Fruit fly (Drosophila melanogaster): Measurements from ENCODE around the gene CG7789.

The CG7789 gene

DNA sequence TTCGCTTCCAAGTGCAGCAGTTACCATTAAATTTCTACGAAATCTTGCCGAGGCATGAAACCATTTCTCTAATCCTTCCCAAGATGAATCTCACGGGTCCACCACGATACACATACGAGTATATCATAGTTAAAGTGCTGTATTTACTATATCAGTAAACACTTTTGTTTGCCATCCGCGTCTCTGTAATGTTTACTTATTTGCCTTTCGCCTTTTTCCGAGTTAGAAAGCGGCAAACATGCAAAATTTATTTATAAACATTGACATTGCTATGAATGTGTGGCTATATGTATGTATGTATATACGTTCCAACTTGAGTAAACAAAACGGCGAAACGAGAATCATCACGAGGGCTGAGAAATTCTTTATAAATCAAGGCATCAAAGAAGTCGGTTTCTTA lies 27.9 kb downstream of the CG7789 start:
- TF ChIP-seq CG8159 (tag; optimal IDR thresholded peaks at IDR 0.05) (no peak), CG14655 (GFP tag; optimal IDR thresholded peaks at IDR 0.05) (peak; percentile 6)

DNA sequence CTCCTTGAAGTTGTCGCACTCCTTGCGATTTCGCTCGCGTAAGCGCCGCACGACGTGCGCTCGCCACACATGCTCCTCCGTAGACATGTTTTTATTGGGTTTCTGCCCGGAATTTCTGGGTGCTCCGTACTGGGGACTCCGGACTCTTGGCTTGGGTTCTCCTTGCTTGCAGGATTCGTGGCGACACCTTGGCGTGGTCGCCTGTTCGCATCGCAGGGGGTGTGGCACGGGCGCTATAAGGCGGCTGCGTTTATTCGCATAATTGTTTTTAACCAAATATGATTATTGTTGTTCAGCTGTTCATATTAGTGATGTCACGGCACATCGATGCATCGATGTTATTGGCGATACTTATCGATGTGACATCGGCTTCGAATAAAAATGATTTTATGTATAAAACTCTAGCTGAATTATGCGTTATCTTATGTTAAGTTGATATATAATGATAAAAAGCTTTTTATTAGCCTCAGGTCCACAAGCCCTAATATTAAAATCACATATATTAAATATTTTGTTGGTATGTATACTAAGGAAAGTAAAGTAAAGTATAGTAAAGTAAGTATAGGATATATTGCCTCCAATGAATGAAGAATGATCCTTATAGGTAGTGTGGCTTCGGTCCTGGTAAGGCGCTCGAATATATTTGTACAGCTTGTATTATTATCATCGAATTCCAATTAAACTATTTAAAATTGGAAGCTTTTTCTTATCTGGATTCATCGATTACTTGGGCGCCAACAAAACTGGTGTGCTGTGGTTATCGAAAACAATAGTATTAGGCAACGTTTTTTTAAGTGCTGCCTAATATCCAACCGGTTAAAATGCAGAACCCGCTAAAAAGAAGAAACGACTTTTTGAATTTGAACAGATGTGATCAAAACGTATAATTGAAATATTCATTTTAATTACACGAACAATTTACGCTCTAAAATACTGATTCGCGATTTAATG lies 32.0 kb downstream of the CG7789 start, which contains the start of gene Atg16:
Gene Atg16, minus strand, starts transcription at position 343 of the 951 bp plus-strand sequence.
- TF ChIP-seq CG15710 (tag; optimal IDR thresholded peaks at IDR 0.05) (no peak), Snoo (tag; optimal IDR thresholded peaks at IDR 0.05) (no peak)

DNA sequence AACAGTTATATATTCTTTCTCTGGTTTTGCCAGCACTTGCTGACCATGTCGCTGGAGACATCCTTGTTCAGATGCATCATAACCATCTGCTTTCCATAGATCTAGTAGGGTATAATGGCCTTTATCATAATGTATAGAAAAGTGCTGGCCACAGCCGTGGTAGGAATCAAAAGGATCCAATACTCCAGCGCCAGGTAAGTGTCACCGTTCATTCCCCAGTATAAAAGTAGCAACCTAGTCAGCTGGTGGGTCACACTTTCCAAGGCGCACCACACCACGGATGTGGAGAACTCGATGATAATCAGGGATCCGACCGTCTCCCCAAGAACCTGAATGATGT lies 32.7 kb downstream of the CG7789 start, which contains the start of gene Prtl99C:
Gene Prtl99C, plus strand, starts transcription at position 241 of the 340 bp plus-strand sequence.
- TF ChIP-seq CG15710 (tag; optimal IDR thresholded peaks at IDR 0.05) (no peak), CG32121 (GFP tag; IDR thresholded peaks at IDR 0.05) (no peak), CG9948 (tag; optimal IDR thresholded peaks at IDR 0.05) (no peak), CG8159 (tag; optimal IDR thresholded peaks at IDR 0.05) (no peak), gl (tag; optimal IDR thresholded peaks at IDR 0.05) (no peak), CG34367 (tag; optimal IDR thresholded peaks at IDR 0.05) (no peak), Pif1B (GFP tag; optimal IDR thresholded peaks at IDR 0.05) (no peak), CG13204 (GFP tag; optimal IDR thresholded peaks at IDR 0.05) (no peak), D1 (tag; optimal IDR thresholded peaks at IDR 0.05) (no peak), CG4496 (GFP tag; IDR thresholded peaks at IDR 0.05) (no peak), Pif1A (GFP tag; optimal IDR thresholded peaks at IDR 0.05) (no peak), Snoo (tag; optimal IDR thresholded peaks at IDR 0.05) (no peak), CG12605 (GFP tag; IDR thresholded peaks at IDR 0.05) (no peak), EcR (GFP tag; optimal IDR thresholded peaks at IDR 0.05) (no peak), CG14655 (GFP tag; optimal IDR thresholded peaks at IDR 0.05) (no peak), rn (GFP tag; IDR thresholded peaks at IDR 0.05) (no peak), CG17806 (tag; optimal IDR thresholded peaks at IDR 0.05) (no peak)

DNA sequence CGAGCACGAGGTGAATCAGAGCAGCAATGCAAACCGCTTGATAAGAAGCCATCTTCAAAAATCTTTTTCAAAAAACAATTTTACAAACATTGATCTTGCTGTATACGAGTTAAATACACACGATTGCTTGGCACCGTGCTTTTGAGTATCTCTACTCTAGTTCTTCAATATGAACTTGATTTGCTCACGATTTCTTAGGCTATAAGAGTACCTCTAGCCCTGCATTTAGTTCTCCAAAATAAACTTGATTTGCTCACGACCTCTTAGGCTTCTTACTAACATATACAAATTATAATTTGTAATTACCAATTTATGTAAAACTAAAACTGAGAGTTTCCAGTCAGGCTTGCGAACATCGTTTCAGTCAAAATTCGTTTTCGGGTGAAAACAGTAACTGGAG lies 33.2 kb downstream of the CG7789 start, which contains the start of gene CG42592:
Gene CG42592, minus strand, starts transcription at position 101 of the 400 bp plus-strand sequence.
- TF ChIP-seq CG15710 (tag; optimal IDR thresholded peaks at IDR 0.05): no peak
- TF ChIP-seq CG8301 (tag; optimal IDR thresholded peaks at IDR 0.05): no peak
- TF ChIP-seq Pif1A (GFP tag; optimal IDR thresholded peaks at IDR 0.05): no peak
- TF ChIP-seq gl (tag; optimal IDR thresholded peaks at IDR 0.05): no peak
- no peak for TF ChIP-seq CG14655 (GFP tag; optimal IDR thresholded peaks at IDR 0.05)
- TF ChIP-seq fd96Ca (GFP tag; IDR thresholded peaks at IDR 0.05): no peak
- TF ChIP-seq CG32121 (GFP tag; IDR thresholded peaks at IDR 0.05): no peak
- TF ChIP-seq CG4496 (GFP tag; IDR thresholded peaks at IDR 0.05): no peak

DNA sequence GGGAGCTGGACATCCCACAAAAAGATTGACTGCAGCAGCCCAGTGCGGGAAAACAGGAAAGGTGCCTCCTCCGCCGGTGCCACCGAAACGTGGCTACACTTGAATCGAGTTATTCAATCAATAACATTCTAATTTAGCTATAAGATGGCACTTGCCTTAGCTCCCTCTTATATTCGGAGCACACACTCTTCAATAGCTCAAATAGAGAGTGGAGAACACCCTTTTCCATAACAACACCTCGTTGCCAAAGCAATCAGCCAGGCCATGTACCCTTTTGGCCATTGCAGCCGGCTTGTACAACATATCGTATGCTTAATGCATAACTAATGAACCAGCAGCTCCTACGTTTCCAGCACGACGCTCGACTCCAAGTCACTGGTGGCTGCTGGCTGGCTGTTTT lies 34.8 kb downstream of the CG7789 start:
- TF ChIP-seq Ets98B (GFP tag; IDR thresholded peaks at IDR 0.05): 0 out of 2 replicates have a peak, but pooled peaks have one; percentile 33
- no peak for TF ChIP-seq Snoo (tag; optimal IDR thresholded peaks at IDR 0.05)
- TF ChIP-seq CG17806 (tag; optimal IDR thresholded peaks at IDR 0.05): no peak
- no peak for TF ChIP-seq gl (tag; optimal IDR thresholded peaks at IDR 0.05)
- TF ChIP-seq Pif1B (GFP tag; optimal IDR thresholded peaks at IDR 0.05): no peak
- no peak for TF ChIP-seq D1 (tag; optimal IDR thresholded peaks at IDR 0.05)
- peak; percentile 60 for TF ChIP-seq fd96Ca (GFP tag; IDR thresholded peaks at IDR 0.05)
- no peak for TF ChIP-seq rn (GFP tag; IDR thresholded peaks at IDR 0.05)
- peak; percentile 49 for TF ChIP-seq CG14655 (GFP tag; optimal IDR thresholded peaks at IDR 0.05)
- TF ChIP-seq CG13204 (GFP tag; optimal IDR thresholded peaks at IDR 0.05): no peak
- TF ChIP-seq Pif1A (GFP tag; optimal IDR thresholded peaks at IDR 0.05): no peak
- no peak for TF ChIP-seq CG10348 (GFP tag; IDR thresholded peaks at IDR 0.05)
- TF ChIP-seq CG4496 (GFP tag; IDR thresholded peaks at IDR 0.05): peak; percentile 38; the same call in 1 of the 3 replicates
- TF ChIP-seq CG8159 (tag; optimal IDR thresholded peaks at IDR 0.05): no peak
- TF ChIP-seq CG34367 (tag; optimal IDR thresholded peaks at IDR 0.05): no peak
- TF ChIP-seq CG15710 (tag; optimal IDR thresholded peaks at IDR 0.05): no peak
- TF ChIP-seq CG8301 (tag; optimal IDR thresholded peaks at IDR 0.05): peak; percentile 30
- no peak for TF ChIP-seq CG9948 (tag; optimal IDR thresholded peaks at IDR 0.05)
- peak; percentile 46; the same call in 1 of the 2 replicates for TF ChIP-seq CG32121 (GFP tag; IDR thresholded peaks at IDR 0.05)
- TF ChIP-seq EcR (GFP tag; optimal IDR thresholded peaks at IDR 0.05): no peak
- TF ChIP-seq CG12605 (GFP tag; IDR thresholded peaks at IDR 0.05): no peak

DNA sequence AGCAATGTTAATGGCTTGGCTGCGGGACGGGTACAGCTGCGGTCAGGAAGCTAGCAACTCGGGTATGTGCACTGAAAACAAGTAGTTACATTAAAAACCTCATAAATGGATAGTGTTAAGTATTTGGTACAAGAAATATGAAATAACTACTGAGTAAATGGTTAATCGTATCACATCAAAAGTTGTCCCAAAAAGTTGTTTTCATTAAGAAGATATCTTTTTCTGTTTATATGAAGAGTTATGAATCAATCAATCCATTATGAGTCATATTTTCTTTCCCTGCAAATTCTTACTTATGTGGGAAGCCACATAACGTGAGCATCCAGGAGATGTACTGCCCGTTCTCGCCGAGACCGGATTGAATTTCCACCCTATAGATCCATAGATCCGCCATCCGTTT lies 35.8 kb downstream of the CG7789 start:
- TF ChIP-seq Snoo (tag; optimal IDR thresholded peaks at IDR 0.05) (no peak), CG8159 (tag; optimal IDR thresholded peaks at IDR 0.05) (peak; percentile 40), CG34367 (tag; optimal IDR thresholded peaks at IDR 0.05) (peak; percentile 25), Pif1B (GFP tag; optimal IDR thresholded peaks at IDR 0.05) (no peak), D1 (tag; optimal IDR thresholded peaks at IDR 0.05) (no peak), CG15710 (tag; optimal IDR thresholded peaks at IDR 0.05) (peak; percentile 12), fd96Ca (GFP tag; IDR thresholded peaks at IDR 0.05) (no peak), gl (tag; optimal IDR thresholded peaks at IDR 0.05) (peak; percentile 20), CG4496 (GFP tag; IDR thresholded peaks at IDR 0.05) (no peak), CG9948 (tag; optimal IDR thresholded peaks at IDR 0.05) (peak; percentile 31), CG17806 (tag; optimal IDR thresholded peaks at IDR 0.05) (peak; percentile 22), EcR (GFP tag; optimal IDR thresholded peaks at IDR 0.05) (no peak), Pif1A (GFP tag; optimal IDR thresholded peaks at IDR 0.05) (peak; percentile 9), rn (GFP tag; IDR thresholded peaks at IDR 0.05) (no peak), CG8301 (tag; optimal IDR thresholded peaks at IDR 0.05) (peak; percentile 46), CG13204 (GFP tag; optimal IDR thresholded peaks at IDR 0.05) (no peak), CG10348 (GFP tag; IDR thresholded peaks at IDR 0.05) (no peak), Ets98B (GFP tag; IDR thresholded peaks at IDR 0.05) (no peak), CG32121 (GFP tag; IDR thresholded peaks at IDR 0.05) (no peak), CG12605 (GFP tag; IDR thresholded peaks at IDR 0.05) (no peak), CG14655 (GFP tag; optimal IDR thresholded peaks at IDR 0.05) (peak; percentile 69)

All from whole organism, pupa.